Fruit fly (Drosophila melanogaster): ENCODE data around the gene CG6865.

The CG6865 gene

dm6 chr3L:18889222-18889866 is 25.9 kb downstream of the CG6865 start:
- TF ChIP-seq nom (GFP tag; optimal IDR thresholded peaks at IDR 0.05) (peak; percentile 89), CG30020 (tag; optimal IDR thresholded peaks at IDR 0.05) (no peak), bsh (GFP tag; optimal IDR thresholded peaks at IDR 0.05) (peak in 1 of 2 experiments; percentile 44), Med (GFP tag) (peak; percentile 78), aop (GFP tag; IDR thresholded peaks at IDR 0.05) (no peak), CG3281 (GFP tag; optimal IDR thresholded peaks at IDR 0.05) (no peak), CG8478 (optimal IDR thresholded peaks at IDR 0.05) (no peak), sob (GFP tag; IDR thresholded peaks at IDR 0.05) (0 out of 2 replicates have a peak, but pooled peaks have one; percentile 5), lab (GFP tag; optimal IDR thresholded peaks at IDR 0.05) (no peak), Ets65A (GFP tag) (peak; percentile 76), cad (GFP tag; optimal IDR thresholded peaks at IDR 0.05) (no peak), CG34224 (GFP tag; IDR thresholded peaks at IDR 0.05; ENCODE audit: partially characterized antibody) (no peak), Neu2 (GFP tag; optimal IDR thresholded peaks at IDR 0.05; ENCODE audit: borderline replicate concordance) (no peak), CG12391 (tag; optimal IDR thresholded peaks at IDR 0.05) (no peak), D19A (tag; optimal IDR thresholded peaks at IDR 0.05) (peak; percentile 64), Meics (GFP tag; optimal IDR thresholded peaks at IDR 0.05) (no peak), maf-S (GFP tag; optimal IDR thresholded peaks at IDR 0.05) (no peak), Xrp1 (GFP tag; IDR thresholded peaks at IDR 0.05) (no peak), CG13775 (GFP tag; optimal IDR thresholded peaks at IDR 0.05) (no peak), chn (GFP tag; optimal IDR thresholded peaks at IDR 0.05) (no peak)

DNA sequence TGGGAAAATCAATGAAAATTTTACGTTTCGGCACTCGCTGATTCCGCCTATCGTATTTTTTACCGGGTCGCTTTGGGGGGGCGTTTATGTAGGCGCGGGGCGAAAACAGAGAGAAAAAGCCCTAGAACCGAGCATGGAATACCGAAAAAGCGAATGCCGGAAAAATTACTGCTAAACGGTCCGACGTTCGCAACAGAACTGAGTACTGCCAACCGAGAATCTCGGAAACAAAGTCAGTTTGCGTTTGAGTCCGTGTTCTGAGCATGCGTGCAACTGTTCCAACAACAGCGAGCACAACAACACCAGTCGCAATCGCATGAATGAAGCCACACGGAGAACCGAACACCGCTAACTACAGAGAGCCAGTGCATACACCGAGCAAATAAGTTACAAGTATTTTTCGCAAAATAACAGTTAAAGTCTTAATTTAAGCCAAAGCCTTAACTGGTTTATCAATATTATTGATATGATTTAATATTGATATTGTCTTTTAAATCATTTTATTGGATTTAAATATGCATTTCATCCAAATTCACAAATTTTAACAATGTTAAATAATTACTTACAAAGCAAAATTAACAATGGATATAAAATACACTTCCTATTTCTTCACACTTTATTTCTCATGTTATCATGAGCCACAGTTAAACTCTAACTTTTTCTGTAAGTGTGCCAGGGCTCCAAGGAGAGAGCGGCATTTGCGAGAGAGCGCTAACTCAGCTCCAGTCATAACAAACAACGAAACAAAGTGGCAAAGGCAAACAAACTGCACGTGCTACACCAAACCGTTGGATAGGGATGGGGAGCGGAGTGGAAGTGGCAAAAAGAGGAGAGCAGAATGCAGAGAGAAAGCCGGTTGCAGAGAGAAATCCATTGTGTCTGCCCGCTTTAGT is 27.1 kb downstream of the CG6865 start, which contains the start of gene CG3961:
TSS of gene CG3961 (minus strand) at position 201 of the 893 bp plus-strand sequence.
- peak; percentile 89 for TF ChIP-seq psq (GFP tag; optimal IDR thresholded peaks at IDR 0.05)
- TF ChIP-seq Optix (GFP tag; IDR thresholded peaks at IDR 0.05): no peak
- peak; percentile 78 for TF ChIP-seq tup (GFP tag; optimal IDR thresholded peaks at IDR 0.05)
- TF ChIP-seq CG4424 (GFP tag; optimal IDR thresholded peaks at IDR 0.05): peak; percentile 98
- TF ChIP-seq CG31388 (GFP tag; optimal IDR thresholded peaks at IDR 0.05): peak; percentile 81
- TF ChIP-seq nom (GFP tag; optimal IDR thresholded peaks at IDR 0.05): peak; percentile 97
- TF ChIP-seq CG15601 (tag; optimal IDR thresholded peaks at IDR 0.05): peak; percentile 98
- peak; percentile 85 for TF ChIP-seq CG7357 (GFP tag; IDR thresholded peaks at IDR 0.05)
- no peak for TF ChIP-seq fru (optimal IDR thresholded peaks at IDR 0.05)
- TF ChIP-seq CG32772 (GFP tag; IDR thresholded peaks at IDR 0.05): peak; percentile 93
- TF ChIP-seq eyg (GFP tag; optimal IDR thresholded peaks at IDR 0.05): peak; percentile 46
- peak; percentile 73 for TF ChIP-seq repo (GFP tag; optimal IDR thresholded peaks at IDR 0.05)
- no peak for TF ChIP-seq Scr (GFP tag; IDR thresholded peaks at IDR 0.05; ENCODE audit: partially characterized antibody)
- TF ChIP-seq CG10321 (GFP tag; IDR thresholded peaks at IDR 0.05): peak; percentile 61
- TF ChIP-seq slp2 (GFP tag; optimal IDR thresholded peaks at IDR 0.05): peak; percentile 84
- TF ChIP-seq CG13296 (GFP tag; optimal IDR thresholded peaks at IDR 0.05): peak; percentile 97
- TF ChIP-seq CG17829 (tag; optimal IDR thresholded peaks at IDR 0.05): peak; percentile 99
- no peak for TF ChIP-seq CG11456 (GFP tag; IDR thresholded peaks at IDR 0.05)
- peak; percentile 76 for TF ChIP-seq CG12236 (GFP tag; optimal IDR thresholded peaks at IDR 0.05)
- peak; percentile 89 for TF ChIP-seq sisA (GFP tag; IDR thresholded peaks at IDR 0.05)
- no peak for TF ChIP-seq ash1 (GFP tag; optimal IDR thresholded peaks at IDR 0.05)
- peak; percentile 61; the same call in 1 of the 2 replicates for TF ChIP-seq CG16779 (GFP tag; IDR thresholded peaks at IDR 0.05)
- peak; percentile 98 for TF ChIP-seq dmrt11E (tag; optimal IDR thresholded peaks at IDR 0.05)
- TF ChIP-seq slou (GFP tag; optimal IDR thresholded peaks at IDR 0.05): peak; percentile 91
- TF ChIP-seq CG17361 (GFP tag; IDR thresholded peaks at IDR 0.05): peak; percentile 100
- TF ChIP-seq Six4 (GFP tag; optimal IDR thresholded peaks at IDR 0.05): peak; percentile 96
- peak; percentile 94 for TF ChIP-seq sug (tag; optimal IDR thresholded peaks at IDR 0.05)
- peak; percentile 90 for TF ChIP-seq CG30020 (tag; optimal IDR thresholded peaks at IDR 0.05)
- no peak for TF ChIP-seq CG8478 (optimal IDR thresholded peaks at IDR 0.05)
- peak; percentile 96 for TF ChIP-seq ATbp (GFP tag; optimal IDR thresholded peaks at IDR 0.05)
- peak; percentile 97 for TF ChIP-seq CG10462 (GFP tag; optimal IDR thresholded peaks at IDR 0.05)
